Fruit fly (Drosophila melanogaster) whole organism: ENCODE data around the gene Arpc1.

Experiments
- CG8478 ChIP-seq: fragments of >200 bp; optimal IDR thresholded peaks from 2 replicates; lab custom pipeline; 2018; ENCODE audit warnings: inconsistent platforms
- Dll ChIP-seq: fragments of >200 bp; optimal IDR thresholded peaks from 2 replicates; lab custom pipeline; 2017
- EcR ChIP-seq, 2 experiments: fragments of >200 bp; optimal IDR thresholded peaks; 2 replicates each; lab custom pipeline; 2017; ENCODE audit warnings: missing biosample characterization in 2 of 2, missing genetic modification characterization in 2 of 2, missing genetic modification reagents in 2 of 2
- pan ChIP-seq: fragments of >200 bp; optimal IDR thresholded peaks from 2 replicates; lab custom pipeline; 2017
- psq ChIP-seq: fragments of >200 bp; optimal IDR thresholded peaks from 2 replicates; lab custom pipeline; 2017
- usp ChIP-seq: fragments of >200 bp; optimal IDR thresholded peaks from 2 replicates; lab custom pipeline; 2017; ENCODE audit warnings: missing biosample characterization, missing genetic modification characterization, mixed read lengths

The Arpc1 gene

DNA sequence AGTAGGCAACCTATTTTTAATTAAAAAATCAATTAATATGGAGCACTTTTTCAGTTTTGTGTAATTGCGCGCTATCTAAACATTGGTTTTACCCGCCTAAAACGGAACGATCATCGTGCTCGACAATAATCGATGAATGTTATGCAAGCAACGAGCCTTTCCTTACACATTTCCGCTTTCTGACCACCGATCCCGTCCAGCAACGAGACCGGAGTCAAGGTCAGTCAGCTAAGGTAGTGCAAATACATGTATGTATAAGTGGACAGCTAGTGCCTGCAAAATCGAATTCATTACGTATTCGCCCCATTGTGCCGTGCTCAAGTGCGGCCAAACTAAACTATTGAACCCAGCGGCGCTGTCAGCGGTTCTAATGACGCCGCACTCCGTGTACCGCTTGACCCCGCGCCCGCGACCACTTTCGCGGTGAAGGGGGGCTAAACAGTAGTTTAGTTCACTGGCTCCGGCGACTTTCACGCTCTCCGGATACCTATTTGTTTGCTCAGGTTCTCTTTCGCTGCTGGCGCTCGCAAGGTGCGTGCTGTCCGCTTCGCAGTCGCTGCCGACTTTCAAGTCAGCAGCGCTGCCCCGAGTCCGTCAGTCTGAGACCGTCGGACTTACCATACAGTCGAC is 26.4 kb downstream of the Arpc1 start, which contains the start of gene CAH1:
TSS of gene CAH1 (plus strand) at position 595 of the 630 bp plus-strand sequence.
- TF ChIP-seq CG8478 (no peak), Dll (lab: Kevin White, UChicago) (no peak), psq (lab: Kevin White, UChicago) (no peak), EcR (GFP tag; optimal IDR thresholded peaks at IDR 0.05; lab: Kevin White, UChicago) (no peak), usp (GFP tag; lab: Kevin White, UChicago) (no peak), pan (lab: Kevin White, UChicago) (no peak)

DNA sequence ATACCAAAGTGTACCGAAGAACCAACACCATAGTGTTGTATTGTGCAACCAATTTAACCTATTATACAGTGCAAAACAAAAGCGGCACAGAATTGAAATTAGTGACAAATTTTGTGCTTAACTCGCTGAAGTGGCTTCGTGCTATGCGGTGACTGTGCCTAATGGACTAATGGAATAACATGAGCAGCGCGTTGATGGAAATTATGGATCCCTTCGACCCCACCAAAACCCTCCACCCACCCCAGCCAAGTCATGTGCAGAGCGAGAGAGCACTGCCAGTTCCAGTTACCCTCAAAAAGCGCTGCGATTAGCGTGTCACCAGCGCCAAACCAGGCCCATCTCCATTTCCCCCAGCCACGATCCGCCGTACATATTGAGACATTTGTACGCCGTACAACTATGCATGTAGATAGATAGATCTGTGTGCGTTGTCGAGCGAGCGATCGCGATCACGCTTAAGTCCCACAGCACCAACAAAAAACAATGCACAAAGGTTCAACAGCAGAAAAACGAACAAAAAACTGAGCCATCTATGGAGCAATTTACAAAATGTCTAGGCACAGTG is 27.4 kb downstream of the Arpc1 start:
- no peak for TF ChIP-seq Dll (lab: Kevin White, UChicago)
- no peak for TF ChIP-seq psq (lab: Kevin White, UChicago)
- TF ChIP-seq usp (GFP tag; lab: Kevin White, UChicago), result no peak
- TF ChIP-seq EcR (GFP tag; optimal IDR thresholded peaks at IDR 0.05; lab: Kevin White, UChicago), result no peak
- no peak for TF ChIP-seq CG8478
- no peak for TF ChIP-seq pan (lab: Kevin White, UChicago)

dm6 chr2L:13801166-13801565 is 28.4 kb downstream of the Arpc1 start:
- TF ChIP-seq pan (lab: Kevin White, UChicago), result no peak

dm6 chr2L:13793405-13793804 is 36.1 kb downstream of the Arpc1 start, which contains the start of gene Sec71:
Gene Sec71 (plus strand): TSS chr2L:13793521.
- no peak for TF ChIP-seq Dll (lab: Kevin White, UChicago)
- no peak for TF ChIP-seq CG8478
- TF ChIP-seq psq (lab: Kevin White, UChicago), result no peak
- no peak for TF ChIP-seq EcR (GFP tag; optimal IDR thresholded peaks at IDR 0.05; lab: Kevin White, UChicago)
- no peak for TF ChIP-seq usp (GFP tag; lab: Kevin White, UChicago)
- TF ChIP-seq pan (lab: Kevin White, UChicago), result no peak

dm6 chr2L:13790715-13791114 is 38.8 kb downstream of the Arpc1 start, which contains the start of gene CG16863:
Gene CG16863 (plus strand): TSS chr2L:13790959.
- no peak for TF ChIP-seq psq (lab: Kevin White, UChicago)
- TF ChIP-seq pan (lab: Kevin White, UChicago), result no peak
- TF ChIP-seq CG8478, result no peak
- TF ChIP-seq usp (GFP tag; lab: Kevin White, UChicago), result no peak
- no peak for TF ChIP-seq EcR (GFP tag; optimal IDR thresholded peaks at IDR 0.05; lab: Kevin White, UChicago)
- TF ChIP-seq Dll (lab: Kevin White, UChicago), result no peak

dm6 chr2L:13784155-13784681 is 45.3 kb downstream of the Arpc1 start, which contains the start of gene CG16890:
Gene CG16890 (minus strand): TSS chr2L:13784338.
- TF ChIP-seq EcR (GFP tag; optimal IDR thresholded peaks at IDR 0.05; lab: Kevin White, UChicago) (no peak), psq (lab: Kevin White, UChicago) (no peak)

DNA sequence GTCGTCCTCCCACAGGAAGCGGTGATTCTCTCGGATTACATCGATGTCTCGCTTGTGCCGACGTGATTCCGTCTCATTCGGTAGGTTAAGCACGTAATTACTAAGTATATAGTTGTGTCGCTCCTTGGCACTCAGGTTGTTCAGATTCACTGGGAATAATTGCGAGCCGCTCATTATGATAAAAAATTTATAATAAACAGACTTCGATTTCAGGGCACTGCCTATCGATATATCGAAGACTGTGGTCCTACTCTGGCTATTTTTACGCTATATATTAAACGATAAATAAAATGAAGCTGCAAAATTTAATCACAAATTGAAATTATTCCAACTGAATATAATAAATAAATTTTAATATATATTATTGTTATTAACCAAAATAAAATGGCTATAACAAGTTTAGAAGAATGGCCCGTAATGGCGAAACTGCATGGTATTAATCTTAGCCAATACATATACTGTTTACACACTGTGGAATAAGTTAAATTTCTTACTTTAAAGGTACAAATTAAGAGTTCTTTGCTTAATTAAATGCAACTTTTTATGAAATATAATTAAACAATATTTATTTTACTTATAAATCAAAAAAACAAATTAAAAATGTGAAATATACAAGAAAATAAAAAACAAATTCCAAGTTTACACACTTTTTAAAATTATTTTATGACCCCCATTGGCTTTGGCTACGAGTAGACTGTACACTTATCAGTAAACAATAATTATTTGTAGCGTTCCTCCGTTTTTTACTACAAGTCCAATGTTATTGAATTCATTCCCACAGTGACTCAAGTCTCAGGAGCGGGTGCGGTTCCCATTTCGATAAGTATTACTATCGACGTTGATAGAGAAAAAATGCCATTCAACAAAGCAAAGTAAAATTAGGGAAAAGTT is 46.0 kb downstream of the Arpc1 start, which contains the start of gene Eato:
TSS of gene Eato (plus strand) at position 821 of the 891 bp plus-strand sequence.
- TF ChIP-seq CG8478 (no peak), usp (GFP tag; lab: Kevin White, UChicago) (no peak), Dll (lab: Kevin White, UChicago) (no peak)

- no peak for TF ChIP-seq psq (lab: Kevin White, UChicago)
- TF ChIP-seq usp (GFP tag; lab: Kevin White, UChicago), result no peak
- no peak for TF ChIP-seq Dll (lab: Kevin White, UChicago)
- TF ChIP-seq EcR (GFP tag; optimal IDR thresholded peaks at IDR 0.05; lab: Kevin White, UChicago), result no peak
- no peak for TF ChIP-seq CG8478
- TF ChIP-seq pan (lab: Kevin White, UChicago), result no peak
Observed at dm6 chr2L:13780109-13780947, 49.2 kb downstream of the Arpc1 start, which contains the start of the genes CG9008 and p38b. Gene CG9008 (minus strand): TSS chr2L:13780165. Gene p38b (plus strand): TSS chr2L:13780689.

dm6 chr2L:13779795-13780108 is 49.8 kb downstream of the Arpc1 start:
- TF ChIP-seq pan (lab: Kevin White, UChicago) (no peak), Dll (lab: Kevin White, UChicago) (no peak), psq (lab: Kevin White, UChicago) (no peak), usp (GFP tag; lab: Kevin White, UChicago) (no peak), CG8478 (no peak), EcR (GFP tag; optimal IDR thresholded peaks at IDR 0.05; lab: Kevin White, UChicago) (no peak)

DNA sequence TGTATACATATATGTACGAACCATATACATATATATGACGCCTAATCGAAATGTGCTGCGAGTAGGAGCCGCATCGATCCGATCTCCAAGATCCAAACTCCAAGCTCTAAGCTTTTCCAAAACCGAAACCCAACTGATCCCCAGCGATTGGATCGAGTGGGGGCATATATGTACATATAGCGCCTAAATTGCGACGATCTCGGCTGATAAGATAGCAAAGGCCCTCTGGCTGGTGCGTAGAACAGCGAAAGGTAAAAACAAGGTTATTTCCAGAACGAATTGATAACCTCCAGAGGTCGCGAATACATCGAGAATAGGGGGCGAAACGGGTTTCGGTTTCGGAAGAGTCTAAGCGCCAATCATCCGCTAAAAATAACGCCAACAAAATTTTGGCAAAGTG is 50.4 kb downstream of the Arpc1 start:
- no peak for TF ChIP-seq CG8478

dm6 chr2L:13778648-13779047 is 50.9 kb downstream of the Arpc1 start:
- TF ChIP-seq pan (lab: Kevin White, UChicago), result no peak
- no peak for TF ChIP-seq psq (lab: Kevin White, UChicago)
- TF ChIP-seq CG8478, result no peak
- no peak for TF ChIP-seq usp (GFP tag; lab: Kevin White, UChicago)
- TF ChIP-seq Dll (lab: Kevin White, UChicago), result no peak
- no peak for TF ChIP-seq EcR (GFP tag; optimal IDR thresholded peaks at IDR 0.05; lab: Kevin White, UChicago)
